Fruit fly (Drosophila melanogaster): ENCODE measurements around the gene Cwc25.

Gene Cwc25

dm6 chr2L:2757930-2758556, 13.1 kb downstream of the Cwc25 start:
- no peak for TF ChIP-seq CG17801 (GFP tag; optimal IDR thresholded peaks at IDR 0.05; ENCODE audit: partially characterized antibody)

dm6 chr2L:2759654-2760053, 14.8 kb downstream of the Cwc25 start, which contains the start of the genes HemK2, Snapin and Tnpo-SR:
TSS of gene HemK2 (minus strand) at chr2L:2759677.
TSS of gene Snapin (minus strand) at chr2L:2759677.
TSS of gene Tnpo-SR (plus strand) at chr2L:2759924.
- peak; percentile 92 for TF ChIP-seq CG17801 (GFP tag; optimal IDR thresholded peaks at IDR 0.05; ENCODE audit: partially characterized antibody)

- no peak for TF ChIP-seq CG17801 (GFP tag; optimal IDR thresholded peaks at IDR 0.05; ENCODE audit: partially characterized antibody)
Measured at dm6 chr2L:2760288-2760687, 15.4 kb downstream of the Cwc25 start.

dm6 chr2L:2765659-2766373, 20.9 kb downstream of the Cwc25 start, which contains the start of the genes Snx21 and aph-1:
TSS of gene Snx21 (minus strand) at chr2L:2765665.
TSS of gene aph-1 (plus strand) at chr2L:2766233.
- peak; percentile 93 for TF ChIP-seq CG17801 (GFP tag; optimal IDR thresholded peaks at IDR 0.05; ENCODE audit: partially characterized antibody)

- TF ChIP-seq CG17801 (GFP tag; optimal IDR thresholded peaks at IDR 0.05; ENCODE audit: partially characterized antibody) = peak; percentile 28
Measured at dm6 chr2L:2767627-2768026, 22.7 kb downstream of the Cwc25 start, which contains the start of the genes Taf10b and Taf10. TSS of gene Taf10b (minus strand) at chr2L:2767845. TSS of gene Taf10 (plus strand) at chr2L:2767890.

- peak; percentile 55 for TF ChIP-seq CG17801 (GFP tag; optimal IDR thresholded peaks at IDR 0.05; ENCODE audit: partially characterized antibody)
Measured at dm6 chr2L:2769476-2770185, 24.7 kb downstream of the Cwc25 start, which contains the start of the genes colt and HINT1. TSS of gene colt (minus strand) at chr2L:2770069. TSS of gene HINT1 (plus strand) at chr2L:2770135.

dm6 chr2L:2771676-2772075, 26.8 kb downstream of the Cwc25 start, which contains the start of gene CG15399:
TSS of gene CG15399 (minus strand) at chr2L:2771776.
- TF ChIP-seq CG17801 (GFP tag; optimal IDR thresholded peaks at IDR 0.05; ENCODE audit: partially characterized antibody) = no peak

dm6 chr2L:2782790-2783189, 37.9 kb downstream of the Cwc25 start:
- no peak for TF ChIP-seq CG17801 (GFP tag; optimal IDR thresholded peaks at IDR 0.05; ENCODE audit: partially characterized antibody)

Measured in ovary, adult (tissue).